Worm (Caenorhabditis elegans) whole organism, young adult: ENCODE data around the gene glod-4.

Source experiments
- B0336.3 ChIP-seq: fragments of 200-800 bp; sonication (Bioruptor generic); IDR thresholded peaks from 2 replicates; pipeline ENCODE4 v1.3.6; 2022; ENCODE audit warnings: missing genetic modification characterization, missing compliant biosample characterization
- C06A6.2 ChIP-seq: fragments of 200-800 bp; sonication (Bioruptor generic); conservative IDR thresholded peaks from 2 replicates; pipeline ENCODE4 v1.3.6; 2022; ENCODE audit warnings: missing genetic modification characterization, missing compliant biosample characterization
- C17E4.6 ChIP-seq: fragments of 200-800 bp; sonication (Bioruptor generic); IDR thresholded peaks from 2 replicates; pipeline ENCODE4 v1.3.6; 2022; ENCODE audit warnings: missing genetic modification reagents, missing genetic modification characterization, missing compliant biosample characterization
- F10E7.11 ChIP-seq: sonication (generic microtip); optimal IDR thresholded peaks from 2 replicates; lab custom pipeline; 2017; ENCODE audit warnings: mild to moderate bottlenecking, missing genetic modification characterization, moderate library complexity, missing compliant biosample characterization
- F33H1.4 ChIP-seq: fragments of 200-800 bp; sonication (Bioruptor generic); IDR thresholded peaks from 2 replicates; pipeline ENCODE4 v1.3.6; 2022; ENCODE audit warnings: missing genetic modification reagents, missing genetic modification characterization, missing compliant biosample characterization
- F37B4.10 ChIP-seq: fragments of 200-800 bp; sonication (Bioruptor generic); IDR thresholded peaks from 2 replicates; pipeline ENCODE4 v1.3.6; 2022; ENCODE audit warnings: missing genetic modification characterization, missing compliant biosample characterization
- K11D2.4 ChIP-seq: fragments of 200-800 bp; sonication (Bioruptor generic); IDR thresholded peaks from 2 replicates; pipeline ENCODE4 v1.3.6; 2022; ENCODE audit warnings: missing genetic modification reagents, missing genetic modification characterization, missing compliant biosample characterization
- T26A5.8 ChIP-seq: sonication (generic microtip); optimal IDR thresholded peaks from 2 replicates; lab custom pipeline; 2016; ENCODE audit warnings: missing genetic modification characterization, missing compliant biosample characterization
- Y67H2A.10 ChIP-seq: fragments of 200-800 bp; sonication (Bioruptor generic); conservative IDR thresholded peaks from 2 replicates; pipeline ENCODE4 v1.3.6; 2022; ENCODE audit warnings: missing genetic modification reagents, missing genetic modification characterization, missing compliant biosample characterization
- akir-1 ChIP-seq: fragments of 200-800 bp; sonication (Bioruptor generic); optimal IDR thresholded peaks from 2 replicates; lab custom pipeline; 2018; ENCODE audit warnings: mild to moderate bottlenecking, missing genetic modification characterization, moderate library complexity, missing compliant biosample characterization
- atf-7 ChIP-seq: sonication (generic microtip); optimal IDR thresholded peaks from 2 replicates; lab custom pipeline; 2017; ENCODE audit warnings: mild to moderate bottlenecking, missing genetic modification characterization, missing compliant biosample characterization
- attf-5 ChIP-seq: fragments of 200-800 bp; sonication (Bioruptor generic); optimal IDR thresholded peaks from 2 replicates; lab custom pipeline; 2018; ENCODE audit warnings: mild to moderate bottlenecking, missing genetic modification characterization, missing compliant biosample characterization
- attf-6 ChIP-seq: fragments of 200-800 bp; sonication (Bioruptor generic); IDR thresholded peaks from 2 replicates; pipeline ENCODE4 v1.3.6; 2022; ENCODE audit warnings: missing genetic modification reagents, missing genetic modification characterization, missing compliant biosample characterization
- bed-1 ChIP-seq: fragments of 200-800 bp; sonication (Bioruptor generic); IDR thresholded peaks from 2 replicates; pipeline ENCODE4 v1.3.6; 2022; ENCODE audit warnings: missing genetic modification reagents, missing genetic modification characterization, missing compliant biosample characterization
- bed-2 ChIP-seq: fragments of 200-800 bp; sonication (Bioruptor generic); IDR thresholded peaks from 2 replicates; pipeline ENCODE4 v1.3.6; 2022; ENCODE audit warnings: missing genetic modification reagents, missing genetic modification characterization, missing compliant biosample characterization
- cebp-1 ChIP-seq, 2 experiments: fragments of 200-800 bp in 1 of 2; sonication (Bioruptor generic) in 1 of 2; sonication (generic microtip) in 1 of 2; IDR thresholded peaks in 1 of 2; optimal IDR thresholded peaks in 1 of 2; 2 replicates each; pipeline versions ENCODE4 v1.3.6 to Lab custom; 2017 to 2022; ENCODE audit warnings: missing compliant biosample characterization in 2 of 2, missing genetic modification characterization in 2 of 2, mild to moderate bottlenecking in 1 of 2, missing genetic modification reagents in 1 of 2, moderate library complexity in 1 of 2
- cebp-2 ChIP-seq: fragments of 200-800 bp; sonication (Bioruptor generic); IDR thresholded peaks from 2 replicates; pipeline ENCODE4 v1.3.6; 2022; ENCODE audit warnings: missing genetic modification characterization, missing compliant biosample characterization
- ceh-91 ChIP-seq: fragments of 200-800 bp; sonication (Bioruptor generic); IDR thresholded peaks from 2 replicates; pipeline ENCODE4 v1.3.6; 2022; ENCODE audit warnings: missing genetic modification reagents, missing genetic modification characterization, missing compliant biosample characterization
- dox-1 ChIP-seq: fragments of 200-800 bp; sonication (Bioruptor generic); IDR thresholded peaks from 2 replicates; pipeline ENCODE4 v1.3.6; 2022; ENCODE audit warnings: missing genetic modification reagents, missing genetic modification characterization, missing compliant biosample characterization
- efl-1 ChIP-seq: fragments of 150-350 bp; optimal IDR thresholded peaks from 2 replicates; lab custom pipeline; 2014; ENCODE audit warnings: missing biosample characterization, missing genetic modification reagents, missing genetic modification characterization
- egrh-3 ChIP-seq: fragments of 200-800 bp; sonication (Bioruptor generic); IDR thresholded peaks from 2 replicates; pipeline ENCODE4 v1.3.6; 2022; ENCODE audit warnings: missing genetic modification reagents, missing genetic modification characterization, missing compliant biosample characterization
- fkh-3 ChIP-seq: sonication (generic microtip); optimal IDR thresholded peaks from 2 replicates; lab custom pipeline; 2016; ENCODE audit warnings: mild to moderate bottlenecking, missing genetic modification characterization, missing compliant biosample characterization
- hrde-1 ChIP-seq: sonication (generic microtip); optimal IDR thresholded peaks from 2 replicates; lab custom pipeline; 2016; ENCODE audit warnings: missing genetic modification characterization, mild to moderate bottlenecking, missing compliant biosample characterization, moderate library complexity, missing genotype, missing genetic modification reagents, borderline replicate concordance
- hsf-1 ChIP-seq: fragments of 200-800 bp; sonication (Bioruptor generic); IDR thresholded peaks from 2 replicates; pipeline ENCODE4 v1.3.6; 2022; ENCODE audit warnings: missing genetic modification reagents, missing genetic modification characterization, missing compliant biosample characterization
- lin-26 ChIP-seq: fragments of 200-800 bp; sonication (Bioruptor generic); IDR thresholded peaks from 2 replicates; pipeline ENCODE4 v1.3.6; 2022; ENCODE audit warnings: missing genetic modification reagents, missing genetic modification characterization, missing compliant biosample characterization
- lin-35 ChIP-seq, 3 experiments: fragments of 150-350 bp in 2 of 3; sonication (generic microtip) in 1 of 3; optimal IDR thresholded peaks; 2 replicates each; lab custom pipeline; 2014 to 2018; ENCODE audit warnings: missing biosample characterization in 3 of 3, missing genetic modification characterization in 3 of 3, missing genetic modification reagents in 3 of 3
- lin-54 ChIP-seq: fragments of 200-800 bp; sonication (Bioruptor generic); optimal IDR thresholded peaks from 2 replicates; lab custom pipeline; 2018; ENCODE audit warnings: mild to moderate bottlenecking, missing genetic modification characterization, missing compliant biosample characterization
- madf-10 ChIP-seq: sonication (generic microtip); optimal IDR thresholded peaks from 2 replicates; lab custom pipeline; 2016; ENCODE audit warnings: mild to moderate bottlenecking, missing genetic modification characterization, missing compliant biosample characterization
- madf-3 ChIP-seq: fragments of 200-800 bp; sonication (Bioruptor generic); IDR thresholded peaks from 2 replicates; pipeline ENCODE4 v1.3.6; 2022; ENCODE audit warnings: missing genetic modification reagents, missing genetic modification characterization, missing compliant biosample characterization
- mel-28 ChIP-seq: sonication (generic microtip); optimal IDR thresholded peaks from 2 replicates; lab custom pipeline; 2016; ENCODE audit warnings: borderline replicate concordance, mild to moderate bottlenecking, missing genetic modification characterization, missing compliant biosample characterization
- nfya-2 ChIP-seq: fragments of 200-800 bp; sonication (Bioruptor generic); IDR thresholded peaks from 2 replicates; pipeline ENCODE4 v1.3.6; 2022; ENCODE audit warnings: missing genetic modification reagents, missing genetic modification characterization, missing compliant biosample characterization
- nhr-179 ChIP-seq: sonication (generic microtip); optimal IDR thresholded peaks from 2 replicates; lab custom pipeline; 2016; ENCODE audit warnings: mild to moderate bottlenecking, missing genetic modification characterization, missing compliant biosample characterization
- repo-1 ChIP-seq: sonication (generic microtip); optimal IDR thresholded peaks from 2 replicates; lab custom pipeline; 2017; ENCODE audit warnings: mild to moderate bottlenecking, missing genetic modification characterization, missing compliant biosample characterization
- sdz-38 ChIP-seq: sonication (generic microtip); optimal IDR thresholded peaks from 2 replicates; lab custom pipeline; 2016; ENCODE audit warnings: missing genotype, missing genetic modification characterization, missing compliant biosample characterization
- sea-2 ChIP-seq: fragments of 200-800 bp; sonication (Bioruptor generic); IDR thresholded peaks from 2 replicates; pipeline ENCODE4 v1.3.6; 2022; ENCODE audit warnings: missing genetic modification characterization, missing compliant biosample characterization
- snpc-4 ChIP-seq, 5 experiments: fragments of 150-350 bp in 1 of 5; sonication (generic microtip) in 4 of 5; optimal IDR thresholded peaks; 2 replicates each; lab custom pipeline; 2014 to 2018; ENCODE audit warnings: missing genetic modification characterization in 5 of 5, missing biosample characterization in 3 of 5, antibody characterized with exemption in 2 of 5, mild to moderate bottlenecking in 2 of 5, missing compliant biosample characterization in 2 of 5, missing genotype in 2 of 5, moderate library complexity in 2 of 5, missing genetic modification reagents in 1 of 5
- somi-1 ChIP-seq: fragments of 200-800 bp; sonication (Bioruptor generic); optimal IDR thresholded peaks from 2 replicates; lab custom pipeline; 2018; ENCODE audit warnings: mild to moderate bottlenecking, missing genetic modification characterization, missing compliant biosample characterization
- ztf-22 ChIP-seq: fragments of 200-800 bp; sonication (Bioruptor generic); optimal IDR thresholded peaks from 2 replicates; lab custom pipeline; 2018; ENCODE audit warnings: mild to moderate bottlenecking, missing genetic modification characterization, moderate library complexity, missing compliant biosample characterization
- ztf-3 ChIP-seq: fragments of 200-800 bp; sonication (Bioruptor generic); optimal IDR thresholded peaks from 2 replicates; lab custom pipeline; 2018; ENCODE audit warnings: mild to moderate bottlenecking, missing genetic modification characterization, missing compliant biosample characterization

Gene glod-4

ce11 chrIII:4172210-4172609, 18.8 kb downstream of the glod-4 start (continued):
- TF ChIP-seq fkh-3 (tag; lab: Kevin White, UChicago) = peak; percentile 54
- peak; percentile 82 for TF ChIP-seq repo-1 (tag; lab: Kevin White, UChicago)
- peak; percentile 85 for TF ChIP-seq madf-3 (GFP tag; lab: Robert Waterston, UW)
- no peak for TF ChIP-seq C17E4.6 (GFP tag; lab: Robert Waterston, UW)
- no peak for TF ChIP-seq Y67H2A.10 (GFP tag; lab: Robert Waterston, UW)
- TF ChIP-seq bed-1 (GFP tag; lab: Robert Waterston, UW) = no peak
- no peak for TF ChIP-seq ztf-22 (GFP tag; lab: Kevin White, UChicago)
- no peak for TF ChIP-seq snpc-4 (GFP tag; optimal IDR thresholded peaks at IDR 0.05; lab: Kevin White, UChicago)
- peak in 3 of 4 experiments; percentile 9 to 49 (median 48) for TF ChIP-seq snpc-4 (tag; optimal IDR thresholded peaks at IDR 0.05; lab: Kevin White, UChicago)
- no peak for TF ChIP-seq lin-35 (GFP tag; optimal IDR thresholded peaks at IDR 0.05; lab: Kevin White, UChicago)
- peak; percentile 61; the same call in 1 of the 2 replicates for TF ChIP-seq cebp-2 (GFP tag; lab: Robert Waterston, UW)
- no peak for TF ChIP-seq akir-1 (GFP tag; lab: Kevin White, UChicago)
- no peak for TF ChIP-seq sdz-38
- TF ChIP-seq F10E7.11 (tag; lab: Kevin White, UChicago) = peak; percentile 79
- peak; percentile 68 for TF ChIP-seq atf-7 (tag; lab: Kevin White, UChicago)
- no peak for TF ChIP-seq mel-28 (tag; lab: Kevin White, UChicago)
- TF ChIP-seq F33H1.4 (GFP tag; lab: Robert Waterston, UW) = no peak
- TF ChIP-seq F37B4.10 (GFP tag; lab: Robert Waterston, UW) = no peak
- TF ChIP-seq ztf-3 (GFP tag; lab: Kevin White, UChicago) = no peak
- peak; percentile 77 for TF ChIP-seq hsf-1 (GFP tag; lab: Robert Waterston, UW)
- no peak for TF ChIP-seq ceh-91 (GFP tag; lab: Robert Waterston, UW)
- peak; percentile 3; the same call in 1 of the 2 replicates for TF ChIP-seq dox-1 (GFP tag; lab: Robert Waterston, UW)
- no peak for TF ChIP-seq nhr-179 (tag; lab: Kevin White, UChicago)
- no peak for TF ChIP-seq somi-1 (GFP tag; lab: Kevin White, UChicago)
- TF ChIP-seq sea-2 = no peak
- peak; percentile 15 for TF ChIP-seq T26A5.8 (tag; lab: Kevin White, UChicago)
- TF ChIP-seq K11D2.4 (GFP tag; lab: Robert Waterston, UW) = no peak
- no peak for TF ChIP-seq madf-10
- TF ChIP-seq bed-2 (GFP tag; lab: Robert Waterston, UW) = no peak
- TF ChIP-seq hrde-1 = peak; percentile 92

ce11 chrIII:4175489-4175888, 22.1 kb downstream of the glod-4 start:
- TF ChIP-seq cebp-1 (GFP tag; IDR thresholded peaks at IDR 0.05; lab: Robert Waterston, UW) = no peak
- peak; percentile 16 for TF ChIP-seq cebp-1 (tag; optimal IDR thresholded peaks at IDR 0.05; lab: Kevin White, UChicago)
- TF ChIP-seq hsf-1 (GFP tag; lab: Robert Waterston, UW) = peak; percentile 61
- no peak for TF ChIP-seq attf-5 (GFP tag; lab: Kevin White, UChicago)
- TF ChIP-seq madf-3 (GFP tag; lab: Robert Waterston, UW) = no peak
- peak; percentile 22; the same call in 1 of the 2 replicates for TF ChIP-seq B0336.3 (GFP tag; lab: Robert Waterston, UW)
- TF ChIP-seq attf-6 (GFP tag; lab: Robert Waterston, UW) = no peak
- TF ChIP-seq lin-26 (GFP tag; lab: Robert Waterston, UW) = no peak; the same call in 1 of the 2 replicates
- TF ChIP-seq C06A6.2 = no peak
- TF ChIP-seq egrh-3 (GFP tag; lab: Robert Waterston, UW) = no peak
- no peak for TF ChIP-seq nfya-2 (GFP tag; lab: Robert Waterston, UW)
- no peak for TF ChIP-seq lin-54
- no peak for TF ChIP-seq sdz-38
- TF ChIP-seq efl-1 (GFP tag; lab: Kevin White, UChicago) = no peak
- 0 out of 2 replicates have a peak, but pooled peaks have one; percentile 62 for TF ChIP-seq dox-1 (GFP tag; lab: Robert Waterston, UW)
